Worm (Caenorhabditis elegans) whole organism, mixed stage, embryonic: ENCODE measurements around the gene gei-13.

Source experiments
- M03D4.4 ChIP-seq: sonication (generic microtip); optimal IDR thresholded peaks from 2 replicates; lab custom pipeline; 2017; ENCODE audit warnings: mild to moderate bottlenecking, missing genetic modification characterization, missing compliant biosample characterization
- bed-3 ChIP-seq: fragments of 200-800 bp; sonication (Bioruptor generic); optimal IDR thresholded peaks from 3 replicates; lab custom pipeline; 2018; ENCODE audit warnings: mild to moderate bottlenecking, missing genetic modification characterization, moderate library complexity, missing compliant biosample characterization
- ceh-39 ChIP-seq: fragments of 150-350 bp; optimal IDR thresholded peaks from 2 replicates; lab custom pipeline; 2014; ENCODE audit warnings: missing biosample characterization, missing genetic modification characterization
- ceh-43 ChIP-seq: fragments of 200-800 bp; sonication (Bioruptor generic); optimal IDR thresholded peaks from 2 replicates; lab custom pipeline; 2018; ENCODE audit warnings: mild to moderate bottlenecking, missing genetic modification characterization, moderate library complexity, missing compliant biosample characterization
- ceh-83 ChIP-seq: fragments of 200-800 bp; sonication (Bioruptor generic); optimal IDR thresholded peaks from 2 replicates; lab custom pipeline; 2018; ENCODE audit warnings: mild to moderate bottlenecking, missing genetic modification characterization, missing compliant biosample characterization
- ces-1 ChIP-seq: fragments of 150-350 bp; optimal IDR thresholded peaks from 2 replicates; lab custom pipeline; 2014; ENCODE audit warnings: missing biosample characterization, missing genetic modification reagents, missing genetic modification characterization
- cnd-1 ChIP-seq: fragments of 200-800 bp; sonication (Bioruptor generic); optimal IDR thresholded peaks from 2 replicates; lab custom pipeline; 2018; ENCODE audit warnings: mild to moderate bottlenecking, missing genetic modification characterization, missing compliant biosample characterization
- drap-1 ChIP-seq: fragments of 200-800 bp; sonication (Bioruptor generic); optimal IDR thresholded peaks from 3 replicates; lab custom pipeline; 2018; ENCODE audit warnings: mild to moderate bottlenecking, missing genetic modification characterization, missing compliant biosample characterization
- elt-1 ChIP-seq: sonication (generic microtip); optimal IDR thresholded peaks from 2 replicates; lab custom pipeline; 2017; ENCODE audit warnings: missing genetic modification characterization, mild to moderate bottlenecking, missing compliant biosample characterization, antibody characterized with exemption, moderate library complexity, borderline replicate concordance; ENCODE audit not compliant: insufficient read depth
- ham-2 ChIP-seq: fragments of 200-800 bp; sonication (Bioruptor generic); optimal IDR thresholded peaks from 2 replicates; lab custom pipeline; 2018; ENCODE audit warnings: mild to moderate bottlenecking, missing genetic modification characterization, missing compliant biosample characterization
- hlh-1 ChIP-seq: fragments of 150-350 bp; optimal IDR thresholded peaks from 2 replicates; lab custom pipeline; 2014; ENCODE audit warnings: missing biosample characterization, missing genetic modification reagents, missing genetic modification characterization
- lin-13 ChIP-seq: fragments of 150-350 bp; optimal IDR thresholded peaks from 2 replicates; lab custom pipeline; 2014; ENCODE audit warnings: missing biosample characterization, missing genetic modification characterization
- lsy-2 ChIP-seq: fragments of 150-350 bp; optimal IDR thresholded peaks from 2 replicates; lab custom pipeline; 2014; ENCODE audit warnings: missing biosample characterization, missing genetic modification characterization
- mab-5 ChIP-seq: fragments of 150-350 bp; optimal IDR thresholded peaks from 2 replicates; lab custom pipeline; 2014; ENCODE audit warnings: missing biosample characterization, missing genetic modification characterization
- mep-1 ChIP-seq: fragments of 150-350 bp; optimal IDR thresholded peaks from 2 replicates; lab custom pipeline; 2017; ENCODE audit warnings: missing biosample characterization, missing genetic modification reagents, missing genetic modification characterization, inconsistent platforms
- mls-2 ChIP-seq: sonication (generic microtip); optimal IDR thresholded peaks from 2 replicates; lab custom pipeline; 2016; ENCODE audit warnings: mild to moderate bottlenecking, missing genetic modification characterization, moderate library complexity, missing compliant biosample characterization
- nhr-237 ChIP-seq: fragments of 150-350 bp; optimal IDR thresholded peaks from 2 replicates; lab custom pipeline; 2014; ENCODE audit warnings: missing biosample characterization, missing genetic modification characterization
- nhr-76 ChIP-seq: sonication (generic microtip); optimal IDR thresholded peaks from 2 replicates; lab custom pipeline; 2017; ENCODE audit warnings: missing biosample characterization, missing genetic modification characterization
- pha-4 ChIP-seq: fragments of 150-350 bp; optimal IDR thresholded peaks from 2 replicates; lab custom pipeline; 2018; ENCODE audit warnings: missing biosample characterization, missing genetic modification reagents, missing genetic modification characterization
- snpc-4 ChIP-seq: fragments of 150-350 bp; optimal IDR thresholded peaks from 2 replicates; lab custom pipeline; 2014; ENCODE audit warnings: missing biosample characterization, missing genetic modification characterization
- sptf-1 ChIP-seq: sonication (generic microtip); optimal IDR thresholded peaks from 2 replicates; lab custom pipeline; 2017; ENCODE audit warnings: mild to moderate bottlenecking, missing genetic modification characterization, moderate library complexity, missing compliant biosample characterization
- tbx-8 ChIP-seq: fragments of 200-800 bp; sonication (Bioruptor generic); optimal IDR thresholded peaks from 2 replicates; lab custom pipeline; 2018; ENCODE audit warnings: mild to moderate bottlenecking, missing genetic modification characterization, moderate library complexity, missing compliant biosample characterization
- unc-120 ChIP-seq: sonication (generic microtip); optimal IDR thresholded peaks from 2 replicates; lab custom pipeline; 2017; ENCODE audit warnings: missing genetic modification characterization, missing compliant biosample characterization; ENCODE audit not compliant: poor library complexity, severe bottlenecking
- unc-39 ChIP-seq: fragments of 150-350 bp; optimal IDR thresholded peaks from 2 replicates; lab custom pipeline; 2014; ENCODE audit warnings: missing biosample characterization, missing genetic modification characterization
- unc-62 ChIP-seq: fragments of 150-350 bp; optimal IDR thresholded peaks from 2 replicates; lab custom pipeline; 2014; ENCODE audit warnings: missing biosample characterization, missing genetic modification reagents, missing genetic modification characterization

gei-13 gene

ce11 chrIII:9669546-9669945, 32.6 kb upstream of the gei-13 start:
- no peak for TF ChIP-seq unc-39 (tag; lab: Kevin White, UChicago)
- TF ChIP-seq cnd-1 (tag; lab: Kevin White, UChicago), result no peak
- TF ChIP-seq nhr-76 (tag; lab: Kevin White, UChicago), result no peak
- no peak for TF ChIP-seq nhr-237
- TF ChIP-seq mep-1, result no peak
- no peak for TF ChIP-seq ceh-83 (GFP tag; lab: Kevin White, UChicago)
- TF ChIP-seq bed-3, result no peak
- TF ChIP-seq snpc-4 (tag; lab: Kevin White, UChicago), result no peak
- no peak for TF ChIP-seq tbx-8

- TF ChIP-seq lsy-2 (peak; percentile 38), ham-2 (peak; percentile 98), elt-1 (peak; percentile 35), sptf-1 (peak; percentile 75), drap-1 (GFP tag; lab: Kevin White, UChicago) (no peak), ces-1 (GFP tag; lab: Kevin White, UChicago) (peak; percentile 19), M03D4.4 (peak; percentile 50), mep-1 (no peak), nhr-237 (peak; percentile 20), nhr-76 (tag; lab: Kevin White, UChicago) (no peak), unc-120 (tag; lab: Kevin White, UChicago) (peak; percentile 84), lin-13 (tag; lab: Kevin White, UChicago) (peak; percentile 20), mls-2 (tag; lab: Kevin White, UChicago) (peak; percentile 54), bed-3 (no peak), unc-62 (GFP tag; lab: Kevin White, UChicago) (peak; percentile 20)
Observed at ce11 chrIII:9667591-9668265, 30.8 kb upstream of the gei-13 start, which contains the start of gene C07A9.9. TSS of gene C07A9.9 (minus strand) at chrIII:9667641.

- no peak for TF ChIP-seq ceh-43 (GFP tag; lab: Kevin White, UChicago)
- TF ChIP-seq mep-1, result peak; percentile 18
- peak; percentile 14 for TF ChIP-seq unc-120 (tag; lab: Kevin White, UChicago)
- TF ChIP-seq unc-62 (GFP tag; lab: Kevin White, UChicago), result peak; percentile 66
Observed at ce11 chrIII:9666668-9667067, 29.8 kb upstream of the gei-13 start.

DNA sequence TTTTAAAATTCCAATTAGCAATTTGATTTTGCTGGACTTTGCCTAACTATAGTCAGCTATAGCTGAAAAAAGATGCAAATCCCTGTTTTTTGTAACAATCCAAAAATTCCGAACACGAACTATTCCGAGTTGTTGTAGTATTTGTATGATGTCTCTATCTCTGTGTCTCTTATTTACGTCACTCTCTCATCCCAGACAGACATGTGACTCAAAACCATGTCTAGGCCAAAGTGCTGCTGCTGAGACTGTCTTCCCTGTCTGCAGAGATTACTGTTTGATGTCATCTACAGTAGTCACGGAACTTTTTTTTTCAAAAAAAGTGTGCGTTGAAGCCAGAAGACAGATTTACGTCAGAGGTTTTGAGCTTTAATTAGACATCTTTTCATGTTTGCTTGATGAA, 29.3 kb upstream of the gei-13 start:
- no peak for TF ChIP-seq ceh-43 (GFP tag; lab: Kevin White, UChicago)
- no peak for TF ChIP-seq sptf-1
- no peak for TF ChIP-seq unc-62 (GFP tag; lab: Kevin White, UChicago)
- TF ChIP-seq ceh-39, result no peak
- no peak for TF ChIP-seq hlh-1 (tag; lab: Kevin White, UChicago)
- TF ChIP-seq, all 35 proteins: peak for 0

DNA sequence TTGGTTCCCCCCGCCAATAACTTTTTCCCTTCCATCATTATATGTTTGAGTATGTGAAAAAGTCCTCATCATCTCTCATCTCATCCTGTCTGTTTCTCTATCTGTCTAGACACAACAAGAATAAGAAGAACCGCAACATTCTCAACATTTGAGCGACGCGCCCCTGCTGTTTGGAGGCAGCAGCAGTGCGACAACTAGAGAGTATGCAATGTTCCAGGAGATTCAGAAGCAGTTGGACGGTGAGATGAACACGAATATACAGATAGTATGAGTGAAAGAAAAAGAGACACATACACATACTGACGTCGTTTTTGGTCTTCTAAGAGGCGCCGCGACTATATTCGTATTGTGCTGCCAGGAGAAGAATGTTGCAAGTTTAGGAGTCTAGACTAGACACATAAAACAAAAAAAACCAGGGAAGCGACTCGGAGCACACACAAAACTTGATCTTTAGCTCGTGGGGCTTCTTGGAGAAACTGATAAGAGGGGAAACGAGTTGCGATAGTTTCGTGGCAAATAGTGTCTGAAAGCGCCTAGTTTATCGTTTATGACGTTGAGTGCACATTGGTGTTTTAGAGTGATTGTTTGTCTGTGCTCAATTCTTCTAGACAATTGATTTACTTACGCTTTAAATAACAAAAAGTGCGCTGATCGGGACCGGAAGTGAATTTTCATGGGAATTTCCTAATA, 28.7 kb upstream of the gei-13 start:
- peak; percentile 19 for TF ChIP-seq unc-120 (tag; lab: Kevin White, UChicago)
- no peak for TF ChIP-seq pha-4 (tag; lab: Kevin White, UChicago)
- peak; percentile 18 for TF ChIP-seq unc-62 (GFP tag; lab: Kevin White, UChicago)
- no peak for TF ChIP-seq lin-13 (tag; lab: Kevin White, UChicago)
- no peak for TF ChIP-seq cnd-1 (tag; lab: Kevin White, UChicago)
- no peak for TF ChIP-seq M03D4.4
- no peak for TF ChIP-seq mab-5 (tag; lab: Kevin White, UChicago)

ce11 chrIII:9664484-9665221, 27.7 kb upstream of the gei-13 start:
- TF ChIP-seq pha-4 (tag; lab: Kevin White, UChicago), result peak; percentile 51
- peak; percentile 30 for TF ChIP-seq ces-1 (GFP tag; lab: Kevin White, UChicago)
- TF ChIP-seq snpc-4 (tag; lab: Kevin White, UChicago), result no peak
- TF ChIP-seq tbx-8, result no peak
- TF ChIP-seq unc-62 (GFP tag; lab: Kevin White, UChicago), result no peak
